Worm (Caenorhabditis elegans) whole organism, mixed stage, embryonic: ENCODE data around the gene ZK856.11.

Source experiments
- M03D4.4 ChIP-seq: sonication (generic microtip); optimal IDR thresholded peaks from 2 replicates; lab custom pipeline; 2017; ENCODE audit warnings: mild to moderate bottlenecking, missing genetic modification characterization, missing compliant biosample characterization
- bed-3 ChIP-seq: fragments of 200-800 bp; sonication (Bioruptor generic); optimal IDR thresholded peaks from 3 replicates; lab custom pipeline; 2018; ENCODE audit warnings: mild to moderate bottlenecking, missing genetic modification characterization, moderate library complexity, missing compliant biosample characterization
- blmp-1 ChIP-seq: fragments of 150-350 bp; optimal IDR thresholded peaks from 2 replicates; lab custom pipeline; 2014; ENCODE audit warnings: missing biosample characterization, missing genetic modification characterization
- ceh-39 ChIP-seq: fragments of 150-350 bp; optimal IDR thresholded peaks from 2 replicates; lab custom pipeline; 2014; ENCODE audit warnings: missing biosample characterization, missing genetic modification characterization
- ceh-43 ChIP-seq: fragments of 200-800 bp; sonication (Bioruptor generic); optimal IDR thresholded peaks from 2 replicates; lab custom pipeline; 2018; ENCODE audit warnings: mild to moderate bottlenecking, missing genetic modification characterization, moderate library complexity, missing compliant biosample characterization
- ceh-83 ChIP-seq: fragments of 200-800 bp; sonication (Bioruptor generic); optimal IDR thresholded peaks from 2 replicates; lab custom pipeline; 2018; ENCODE audit warnings: mild to moderate bottlenecking, missing genetic modification characterization, missing compliant biosample characterization
- ces-1 ChIP-seq: fragments of 150-350 bp; optimal IDR thresholded peaks from 2 replicates; lab custom pipeline; 2014; ENCODE audit warnings: missing biosample characterization, missing genetic modification reagents, missing genetic modification characterization
- cnd-1 ChIP-seq: fragments of 200-800 bp; sonication (Bioruptor generic); optimal IDR thresholded peaks from 2 replicates; lab custom pipeline; 2018; ENCODE audit warnings: mild to moderate bottlenecking, missing genetic modification characterization, missing compliant biosample characterization
- elt-1 ChIP-seq: sonication (generic microtip); optimal IDR thresholded peaks from 2 replicates; lab custom pipeline; 2017; ENCODE audit warnings: missing genetic modification characterization, mild to moderate bottlenecking, missing compliant biosample characterization, antibody characterized with exemption, moderate library complexity, borderline replicate concordance; ENCODE audit not compliant: insufficient read depth
- elt-3 ChIP-seq: fragments of 150-350 bp; optimal IDR thresholded peaks from 2 replicates; lab custom pipeline; 2014; ENCODE audit warnings: missing biosample characterization, missing genetic modification characterization
- flh-1 ChIP-seq: fragments of 200-800 bp; sonication (Bioruptor generic); optimal IDR thresholded peaks from 2 replicates; lab custom pipeline; 2018; ENCODE audit warnings: mild to moderate bottlenecking, missing genetic modification characterization, moderate library complexity, missing compliant biosample characterization
- hlh-1 ChIP-seq: fragments of 150-350 bp; optimal IDR thresholded peaks from 2 replicates; lab custom pipeline; 2014; ENCODE audit warnings: missing biosample characterization, missing genetic modification reagents, missing genetic modification characterization
- lin-13 ChIP-seq: fragments of 150-350 bp; optimal IDR thresholded peaks from 2 replicates; lab custom pipeline; 2014; ENCODE audit warnings: missing biosample characterization, missing genetic modification characterization
- lin-32 ChIP-seq: fragments of 200-800 bp; sonication (Bioruptor generic); optimal IDR thresholded peaks from 2 replicates; lab custom pipeline; 2018; ENCODE audit warnings: mild to moderate bottlenecking, missing genetic modification characterization, missing compliant biosample characterization
- lsy-2 ChIP-seq: fragments of 150-350 bp; optimal IDR thresholded peaks from 2 replicates; lab custom pipeline; 2014; ENCODE audit warnings: missing biosample characterization, missing genetic modification characterization
- mab-5 ChIP-seq: fragments of 150-350 bp; optimal IDR thresholded peaks from 2 replicates; lab custom pipeline; 2014; ENCODE audit warnings: missing biosample characterization, missing genetic modification characterization
- mep-1 ChIP-seq: fragments of 150-350 bp; optimal IDR thresholded peaks from 2 replicates; lab custom pipeline; 2017; ENCODE audit warnings: missing biosample characterization, missing genetic modification reagents, missing genetic modification characterization, inconsistent platforms
- mls-2 ChIP-seq: sonication (generic microtip); optimal IDR thresholded peaks from 2 replicates; lab custom pipeline; 2016; ENCODE audit warnings: mild to moderate bottlenecking, missing genetic modification characterization, moderate library complexity, missing compliant biosample characterization
- nhr-12 ChIP-seq: fragments of 150-350 bp; optimal IDR thresholded peaks from 2 replicates; lab custom pipeline; 2014; ENCODE audit warnings: missing biosample characterization, missing genetic modification characterization
- nhr-2 ChIP-seq: fragments of 150-350 bp; optimal IDR thresholded peaks from 2 replicates; lab custom pipeline; 2014; ENCODE audit warnings: missing biosample characterization, missing genetic modification characterization
- nhr-237 ChIP-seq: fragments of 150-350 bp; optimal IDR thresholded peaks from 2 replicates; lab custom pipeline; 2014; ENCODE audit warnings: missing biosample characterization, missing genetic modification characterization
- nhr-76 ChIP-seq: sonication (generic microtip); optimal IDR thresholded peaks from 2 replicates; lab custom pipeline; 2017; ENCODE audit warnings: missing biosample characterization, missing genetic modification characterization
- sem-2 ChIP-seq: fragments of 200-800 bp; sonication (Bioruptor generic); optimal IDR thresholded peaks from 2 replicates; lab custom pipeline; 2018; ENCODE audit warnings: mild to moderate bottlenecking, missing genetic modification characterization, missing compliant biosample characterization
- sptf-1 ChIP-seq: sonication (generic microtip); optimal IDR thresholded peaks from 2 replicates; lab custom pipeline; 2017; ENCODE audit warnings: mild to moderate bottlenecking, missing genetic modification characterization, moderate library complexity, missing compliant biosample characterization
- tbx-8 ChIP-seq: fragments of 200-800 bp; sonication (Bioruptor generic); optimal IDR thresholded peaks from 2 replicates; lab custom pipeline; 2018; ENCODE audit warnings: mild to moderate bottlenecking, missing genetic modification characterization, moderate library complexity, missing compliant biosample characterization
- unc-120 ChIP-seq: sonication (generic microtip); optimal IDR thresholded peaks from 2 replicates; lab custom pipeline; 2017; ENCODE audit warnings: missing genetic modification characterization, missing compliant biosample characterization; ENCODE audit not compliant: poor library complexity, severe bottlenecking
- unc-39 ChIP-seq: fragments of 150-350 bp; optimal IDR thresholded peaks from 2 replicates; lab custom pipeline; 2014; ENCODE audit warnings: missing biosample characterization, missing genetic modification characterization
- unc-62 ChIP-seq: fragments of 150-350 bp; optimal IDR thresholded peaks from 2 replicates; lab custom pipeline; 2014; ENCODE audit warnings: missing biosample characterization, missing genetic modification reagents, missing genetic modification characterization
- zip-8 ChIP-seq: fragments of 150-350 bp; optimal IDR thresholded peaks from 2 replicates; lab custom pipeline; 2014; ENCODE audit warnings: missing biosample characterization, missing genetic modification characterization

ZK856.11 gene

ce11 chrV:10221317-10221716, 16.6 kb upstream of the ZK856.11 start, which contains the start of the genes fipr-5 and fipr-9:
Gene fipr-5, minus strand, starts transcription at chrV:10221417.
Gene fipr-9, plus strand, starts transcription at chrV:10221662.
- TF ChIP-seq bed-3 (GFP tag; lab: Kevin White, UChicago) = no peak
- no peak for TF ChIP-seq mep-1 (tag; lab: Kevin White, UChicago)
- no peak for TF ChIP-seq hlh-1 (tag; lab: Kevin White, UChicago)
- no peak for TF ChIP-seq cnd-1 (tag; lab: Kevin White, UChicago)
- no peak for TF ChIP-seq unc-120 (tag; lab: Kevin White, UChicago)
- no peak for TF ChIP-seq elt-3 (tag; lab: Kevin White, UChicago)
- no peak for TF ChIP-seq flh-1 (GFP tag; lab: Kevin White, UChicago)
- no peak for TF ChIP-seq nhr-12
- no peak for TF ChIP-seq lin-13
- no peak for TF ChIP-seq lin-32 (GFP tag; lab: Kevin White, UChicago)
- TF ChIP-seq sptf-1 (tag; lab: Kevin White, UChicago) = no peak
- TF ChIP-seq mls-2 (tag; lab: Kevin White, UChicago) = no peak
- no peak for TF ChIP-seq unc-62 (GFP tag; lab: Kevin White, UChicago)

- TF ChIP-seq tbx-8 (GFP tag; lab: Kevin White, UChicago) = no peak
Observed at ce11 chrV:10220605-10221004, 15.9 kb upstream of the ZK856.11 start, which contains the start of gene C12D8.13. Gene C12D8.13, minus strand, starts transcription at chrV:10220705.

ce11 chrV:10216724-10217123, 12.0 kb upstream of the ZK856.11 start, which contains the start of gene ZK856.14:
Gene ZK856.14, plus strand, starts transcription at chrV:10217024.
- TF ChIP-seq nhr-237 (tag; lab: Kevin White, UChicago) = no peak
- TF ChIP-seq mls-2 (tag; lab: Kevin White, UChicago) = no peak
- TF ChIP-seq M03D4.4 (tag; lab: Kevin White, UChicago) = no peak
- no peak for TF ChIP-seq elt-1 (tag; lab: Kevin White, UChicago)

- no peak for TF ChIP-seq nhr-12
Observed at ce11 chrV:10212627-10213026, 7.9 kb upstream of the ZK856.11 start, which contains the start of gene hpo-40. Gene hpo-40, plus strand, starts transcription at chrV:10212927.

- TF ChIP-seq ces-1 (GFP tag; lab: Kevin White, UChicago) (no peak), ceh-39 (tag; lab: Kevin White, UChicago) (no peak), cnd-1 (tag; lab: Kevin White, UChicago) (no peak), elt-3 (tag; lab: Kevin White, UChicago) (no peak), hlh-1 (tag; lab: Kevin White, UChicago) (no peak), elt-1 (tag; lab: Kevin White, UChicago) (no peak), mab-5 (tag; lab: Kevin White, UChicago) (no peak), nhr-2 (tag; lab: Kevin White, UChicago) (no peak), mls-2 (tag; lab: Kevin White, UChicago) (no peak), sem-2 (no peak), sptf-1 (tag; lab: Kevin White, UChicago) (no peak), tbx-8 (GFP tag; lab: Kevin White, UChicago) (no peak), zip-8 (tag; lab: Kevin White, UChicago) (no peak), lin-32 (GFP tag; lab: Kevin White, UChicago) (no peak), bed-3 (GFP tag; lab: Kevin White, UChicago) (no peak), lin-13 (no peak), unc-62 (GFP tag; lab: Kevin White, UChicago) (no peak), ceh-83 (no peak), unc-39 (tag; lab: Kevin White, UChicago) (no peak), unc-120 (tag; lab: Kevin White, UChicago) (no peak)
Observed at ce11 chrV:10212027-10212426, 7.3 kb upstream of the ZK856.11 start, which contains the start of gene zhit-3. Gene zhit-3, minus strand, starts transcription at chrV:10212127.

ce11 chrV:10210244-10210643, 5.5 kb upstream of the ZK856.11 start, which contains the start of gene tftc-3:
Gene tftc-3, minus strand, starts transcription at chrV:10210344.
- TF ChIP-seq elt-1 (tag; lab: Kevin White, UChicago) (no peak), ceh-43 (no peak), nhr-2 (tag; lab: Kevin White, UChicago) (no peak), lin-13 (no peak), nhr-237 (tag; lab: Kevin White, UChicago) (no peak), nhr-76 (tag; lab: Kevin White, UChicago) (no peak), sptf-1 (tag; lab: Kevin White, UChicago) (no peak), lsy-2 (tag; lab: Kevin White, UChicago) (no peak), cnd-1 (tag; lab: Kevin White, UChicago) (no peak), elt-3 (tag; lab: Kevin White, UChicago) (no peak), mls-2 (tag; lab: Kevin White, UChicago) (no peak), blmp-1 (tag; lab: Kevin White, UChicago) (no peak), M03D4.4 (tag; lab: Kevin White, UChicago) (no peak), flh-1 (GFP tag; lab: Kevin White, UChicago) (no peak), ces-1 (GFP tag; lab: Kevin White, UChicago) (no peak), mab-5 (tag; lab: Kevin White, UChicago) (no peak), mep-1 (tag; lab: Kevin White, UChicago) (no peak), unc-39 (tag; lab: Kevin White, UChicago) (no peak), nhr-12 (no peak)
